Worm (Caenorhabditis elegans) whole organism, L2 larva: ENCODE data around the gene mrps-10.

ENCODE experiments used
- C34F6.9 ChIP-seq: fragments of 150-350 bp; optimal IDR thresholded peaks from 2 replicates; lab custom pipeline; 2014; ENCODE audit warnings: missing biosample characterization, missing genetic modification characterization
- F13H6.1 ChIP-seq: sonication (generic microtip); optimal IDR thresholded peaks from 2 replicates; lab custom pipeline; 2016; ENCODE audit warnings: missing genetic modification characterization, missing compliant biosample characterization
- R02D3.7 ChIP-seq: fragments of 150-350 bp; optimal IDR thresholded peaks from 2 replicates; lab custom pipeline; 2014; ENCODE audit warnings: missing biosample characterization, missing genetic modification characterization
- Y55F3AM.14 ChIP-seq: fragments of 200-800 bp; sonication (Bioruptor generic); optimal IDR thresholded peaks from 2 replicates; lab custom pipeline; 2018; ENCODE audit warnings: mild to moderate bottlenecking, missing genetic modification characterization, missing compliant biosample characterization
- alr-1 ChIP-seq: fragments of 150-350 bp; optimal IDR thresholded peaks from 2 replicates; lab custom pipeline; 2014; ENCODE audit warnings: missing biosample characterization, missing genetic modification characterization
- aly-2 ChIP-seq: fragments of 150-350 bp; optimal IDR thresholded peaks from 2 replicates; lab custom pipeline; 2014; ENCODE audit warnings: missing biosample characterization, missing genetic modification characterization
- ama-1 ChIP-seq: fragments of 150-350 bp; optimal IDR thresholded peaks from 2 replicates; lab custom pipeline; 2018; ENCODE audit warnings: inconsistent platforms
- blmp-1 ChIP-seq: sonication (generic microtip); optimal IDR thresholded peaks from 2 replicates; lab custom pipeline; 2017; ENCODE audit warnings: missing genetic modification characterization, mild to moderate bottlenecking, missing compliant biosample characterization, antibody characterized with exemption, moderate library complexity; ENCODE audit not compliant: insufficient read depth
- ceh-16 ChIP-seq: fragments of 150-350 bp; optimal IDR thresholded peaks from 2 replicates; lab custom pipeline; 2014; ENCODE audit warnings: missing biosample characterization, missing genetic modification characterization
- ceh-82 ChIP-seq: fragments of 150-350 bp; optimal IDR thresholded peaks from 2 replicates; lab custom pipeline; 2014; ENCODE audit warnings: missing biosample characterization, missing genetic modification characterization
- crh-2 ChIP-seq: sonication (generic microtip); optimal IDR thresholded peaks from 2 replicates; lab custom pipeline; 2017; ENCODE audit warnings: missing biosample characterization, missing genetic modification characterization
- dmd-4 ChIP-seq: sonication (generic microtip); optimal IDR thresholded peaks from 2 replicates; lab custom pipeline; 2017; ENCODE audit warnings: missing biosample characterization, missing genetic modification characterization
- egl-27 ChIP-seq: sonication (generic microtip); optimal IDR thresholded peaks from 3 replicates; lab custom pipeline; 2017; ENCODE audit warnings: missing biosample characterization, missing genetic modification reagents, missing genetic modification characterization
- elt-3 ChIP-seq: sonication (generic microtip); optimal IDR thresholded peaks from 2 replicates; lab custom pipeline; 2017; ENCODE audit warnings: missing biosample characterization, missing genetic modification characterization
- fos-1 ChIP-seq: fragments of 150-350 bp; optimal IDR thresholded peaks from 2 replicates; lab custom pipeline; 2014; ENCODE audit warnings: missing biosample characterization, missing genetic modification characterization
- gmeb-1 ChIP-seq: fragments of 150-350 bp; optimal IDR thresholded peaks from 2 replicates; lab custom pipeline; 2014; ENCODE audit warnings: missing biosample characterization, missing genetic modification characterization
- lin-11 ChIP-seq: fragments of 150-350 bp; sonication (generic microtip); optimal IDR thresholded peaks from 2 replicates; lab custom pipeline; 2014; ENCODE audit warnings: missing biosample characterization, missing genetic modification characterization, inconsistent platforms, mixed read lengths
- lin-13 ChIP-seq: fragments of 150-350 bp; optimal IDR thresholded peaks from 2 replicates; lab custom pipeline; 2014; ENCODE audit warnings: missing biosample characterization, missing genetic modification reagents, missing genetic modification characterization
- lin-39 ChIP-seq: fragments of 150-350 bp; optimal IDR thresholded peaks from 2 replicates; lab custom pipeline; 2014; ENCODE audit warnings: missing biosample characterization, missing genetic modification reagents, missing genetic modification characterization
- lsy-2 ChIP-seq, 2 experiments: fragments of 150-350 bp in 1 of 2; sonication (generic microtip) in 1 of 2; optimal IDR thresholded peaks; 2 replicates each; lab custom pipeline; 2014 to 2017; ENCODE audit warnings: missing biosample characterization in 2 of 2, missing genetic modification characterization in 2 of 2
- mab-5 ChIP-seq: fragments of 150-350 bp; optimal IDR thresholded peaks from 2 replicates; lab custom pipeline; 2014; ENCODE audit warnings: missing biosample characterization, missing genetic modification characterization
- mbf-1 ChIP-seq: sonication (generic microtip); optimal IDR thresholded peaks from 2 replicates; lab custom pipeline; 2017; ENCODE audit warnings: missing biosample characterization, missing genetic modification characterization
- mdl-1 ChIP-seq, 2 experiments: fragments of 150-350 bp in 1 of 2; sonication (generic microtip) in 1 of 2; optimal IDR thresholded peaks; 2 replicates each; lab custom pipeline; 2017; ENCODE audit warnings: missing biosample characterization in 2 of 2, missing genetic modification characterization in 2 of 2
- nhr-10 ChIP-seq: sonication (generic microtip); optimal IDR thresholded peaks from 2 replicates; lab custom pipeline; 2017; ENCODE audit warnings: missing biosample characterization, missing genetic modification characterization
- nhr-12 ChIP-seq: fragments of 150-350 bp; optimal IDR thresholded peaks from 2 replicates; lab custom pipeline; 2014; ENCODE audit warnings: missing biosample characterization, missing genetic modification characterization
- nhr-129 ChIP-seq: fragments of 150-350 bp; optimal IDR thresholded peaks from 2 replicates; lab custom pipeline; 2014; ENCODE audit warnings: missing biosample characterization, missing genetic modification characterization
- nhr-21 ChIP-seq: fragments of 150-350 bp; optimal IDR thresholded peaks from 2 replicates; lab custom pipeline; 2014; ENCODE audit warnings: missing biosample characterization, missing genetic modification characterization
- nhr-23 ChIP-seq: fragments of 150-350 bp; optimal IDR thresholded peaks from 2 replicates; lab custom pipeline; 2014; ENCODE audit warnings: missing biosample characterization, missing genetic modification reagents, missing genetic modification characterization
- nhr-237 ChIP-seq: fragments of 150-350 bp; optimal IDR thresholded peaks from 2 replicates; lab custom pipeline; 2014; ENCODE audit warnings: missing biosample characterization, missing genetic modification characterization
- nhr-25 ChIP-seq: fragments of 150-350 bp; sonication (generic microtip); optimal IDR thresholded peaks from 3 replicates; lab custom pipeline; 2014; ENCODE audit warnings: missing biosample characterization, missing genetic modification characterization
- nhr-6 ChIP-seq: fragments of 150-350 bp; optimal IDR thresholded peaks from 2 replicates; lab custom pipeline; 2014; ENCODE audit warnings: missing biosample characterization, missing genetic modification characterization
- nhr-77 ChIP-seq: fragments of 150-350 bp; optimal IDR thresholded peaks from 2 replicates; lab custom pipeline; 2014; ENCODE audit warnings: missing biosample characterization, missing genetic modification characterization
- peb-1 ChIP-seq: fragments of 150-350 bp; optimal IDR thresholded peaks from 2 replicates; lab custom pipeline; 2014; ENCODE audit warnings: missing biosample characterization, missing genetic modification characterization
- sem-4 ChIP-seq: fragments of 150-350 bp; optimal IDR thresholded peaks from 2 replicates; lab custom pipeline; 2014; ENCODE audit warnings: missing biosample characterization, missing genetic modification reagents, missing genetic modification characterization
- skn-1 ChIP-seq: sonication (generic microtip); optimal IDR thresholded peaks from 2 replicates; lab custom pipeline; 2017; ENCODE audit warnings: missing biosample characterization, missing genetic modification characterization
- sma-3 ChIP-seq: sonication (generic microtip); optimal IDR thresholded peaks from 2 replicates; lab custom pipeline; 2016; ENCODE audit warnings: missing genetic modification reagents, missing genetic modification characterization, missing compliant biosample characterization
- sma-9 ChIP-seq, 2 experiments: fragments of 150-350 bp in 1 of 2; sonication (generic microtip) in 1 of 2; optimal IDR thresholded peaks; 2 replicates each; lab custom pipeline; 2014 to 2016; ENCODE audit warnings: missing genetic modification characterization in 2 of 2, mild to moderate bottlenecking in 1 of 2, missing biosample characterization in 1 of 2, missing compliant biosample characterization in 1 of 2, missing genetic modification reagents in 1 of 2, moderate library complexity in 1 of 2
- snpc-4 ChIP-seq: fragments of 150-350 bp; optimal IDR thresholded peaks from 2 replicates; lab custom pipeline; 2014; ENCODE audit warnings: missing biosample characterization, missing genetic modification characterization
- unc-39 ChIP-seq: fragments of 150-350 bp; optimal IDR thresholded peaks from 2 replicates; lab custom pipeline; 2014; ENCODE audit warnings: missing biosample characterization, missing genetic modification characterization
- unc-55 ChIP-seq: fragments of 150-350 bp; sonication (generic microtip); optimal IDR thresholded peaks from 3 replicates; lab custom pipeline; 2014; ENCODE audit warnings: missing biosample characterization, missing genetic modification reagents, missing genetic modification characterization
- unc-62 ChIP-seq: fragments of 150-350 bp; optimal IDR thresholded peaks from 2 replicates; lab custom pipeline; 2014; ENCODE audit warnings: missing biosample characterization, missing genetic modification reagents, missing genetic modification characterization
- zag-1 ChIP-seq: fragments of 150-350 bp; optimal IDR thresholded peaks from 2 replicates; lab custom pipeline; 2014; ENCODE audit warnings: missing biosample characterization, missing genetic modification characterization
- ztf-1 ChIP-seq: fragments of 200-800 bp; sonication (Bioruptor generic); conservative IDR thresholded peaks from 2 replicates; pipeline ENCODE4 v1.3.6; 2022; ENCODE audit warnings: missing genetic modification characterization, missing compliant biosample characterization
- ztf-11 ChIP-seq: sonication (generic microtip); optimal IDR thresholded peaks from 2 replicates; lab custom pipeline; 2017; ENCODE audit warnings: missing biosample characterization, missing genetic modification characterization
- ztf-4 ChIP-seq: fragments of 150-350 bp; optimal IDR thresholded peaks from 2 replicates; lab custom pipeline; 2014; ENCODE audit warnings: missing biosample characterization, missing genetic modification characterization

Gene mrps-10

ce11 chrIII:12931786-12932427, 5.5 kb downstream of the mrps-10 start, which contains the start of gene rbm-7:
Gene rbm-7, minus strand, starts transcription at chrIII:12931867.
- TF ChIP-seq nhr-237 (tag; lab: Kevin White, UChicago) (no peak), unc-62 (no peak), R02D3.7 (tag; lab: Kevin White, UChicago) (peak; percentile 30), nhr-77 (tag; lab: Kevin White, UChicago) (no peak), nhr-12 (no peak), ztf-4 (tag; lab: Kevin White, UChicago) (no peak), snpc-4 (tag; lab: Kevin White, UChicago) (no peak), ama-1 (lab: Kevin White, UChicago) (peak; percentile 37), gmeb-1 (tag; lab: Kevin White, UChicago) (peak; percentile 81), mab-5 (tag; lab: Kevin White, UChicago) (peak; percentile 44), sem-4 (tag; lab: Kevin White, UChicago) (peak; percentile 59), unc-39 (tag; lab: Kevin White, UChicago) (no peak), nhr-25 (tag; lab: Kevin White, UChicago) (peak; percentile 49), C34F6.9 (peak; percentile 84), nhr-10 (tag; lab: Kevin White, UChicago) (no peak), nhr-21 (tag; lab: Kevin White, UChicago) (peak; percentile 37), ceh-16 (tag; lab: Kevin White, UChicago) (no peak), nhr-129 (tag; lab: Kevin White, UChicago) (peak; percentile 63), F13H6.1 (tag; lab: Kevin White, UChicago) (peak; percentile 75), lin-11 (peak; percentile 67), peb-1 (no peak), mdl-1 (tag; optimal IDR thresholded peaks at IDR 0.05; lab: Kevin White, UChicago) (no peak), sma-3 (GFP tag; lab: Kevin White, UChicago) (peak; percentile 36), crh-2 (tag; lab: Kevin White, UChicago) (peak; percentile 70), zag-1 (tag; lab: Kevin White, UChicago) (no peak), nhr-23 (tag; lab: Kevin White, UChicago) (no peak), lin-13 (GFP tag; lab: Kevin White, UChicago) (peak; percentile 58), sma-9 (GFP tag; optimal IDR thresholded peaks at IDR 0.05; lab: Kevin White, UChicago) (no peak), sma-9 (tag; optimal IDR thresholded peaks at IDR 0.05; lab: Kevin White, UChicago) (no peak), lin-39 (tag; lab: Kevin White, UChicago) (no peak), aly-2 (tag; lab: Kevin White, UChicago) (no peak), mbf-1 (tag; lab: Kevin White, UChicago) (no peak), alr-1 (tag; lab: Kevin White, UChicago) (no peak), blmp-1 (tag; lab: Kevin White, UChicago) (no peak), ceh-82 (tag; lab: Kevin White, UChicago) (no peak), ztf-11 (no peak), ztf-1 (GFP tag; lab: Robert Waterston, UW) (no peak), nhr-6 (no peak), egl-27 (tag; lab: Kevin White, UChicago) (peak; percentile 40), lsy-2 (tag; optimal IDR thresholded peaks at IDR 0.05; lab: Kevin White, UChicago) (peak; percentile 85 to 88), dmd-4 (tag; lab: Kevin White, UChicago) (no peak), unc-55 (GFP tag; lab: Kevin White, UChicago) (peak; percentile 78), elt-3 (tag; lab: Kevin White, UChicago) (no peak), skn-1 (tag; lab: Kevin White, UChicago) (no peak), fos-1 (tag; lab: Kevin White, UChicago) (peak; percentile 37), Y55F3AM.14 (no peak)
